Worm (Caenorhabditis elegans): ENCODE measurements around the gene C33D9.6.

ce11 chrIV:8743654-8744332, 34.2 kb downstream of the C33D9.6 start, which contains the start of gene F21D5.7:
- TF ChIP-seq F10E7.11 (tag; optimal IDR thresholded peaks at IDR 0.05) (no peak), F22D6.2 (tag; optimal IDR thresholded peaks at IDR 0.05) (no peak), lin-54 (GFP tag; optimal IDR thresholded peaks at IDR 0.05) (peak; percentile 89), snpc-1.3 (tag; optimal IDR thresholded peaks at IDR 0.05; ENCODE audit: insufficient read depth) (peak; percentile 34), Y95B8A.8 (GFP tag; IDR thresholded peaks at IDR 0.05) (no peak), nfyb-1 (GFP tag; IDR thresholded peaks at IDR 0.05) (peak; percentile 79), cebp-1 (GFP tag; IDR thresholded peaks at IDR 0.05) (peak; percentile 22; the same call in 1 of the 2 replicates), cebp-1 (tag; optimal IDR thresholded peaks at IDR 0.05) (peak; percentile 93), ama-1 (optimal IDR thresholded peaks at IDR 0.05) (no peak), ama-1 (GFP tag; optimal IDR thresholded peaks at IDR 0.05) (no peak), lsy-27 (tag; optimal IDR thresholded peaks at IDR 0.05; ENCODE audit: borderline replicate concordance, insufficient read depth) (no peak), F49E8.2 (tag; optimal IDR thresholded peaks at IDR 0.05; ENCODE audit: insufficient read depth) (no peak), B0019.2 (GFP tag; conservative IDR thresholded peaks at IDR 0.05) (no peak), rcor-1 (GFP tag; IDR thresholded peaks at IDR 0.05) (peak; percentile 27; the same call in 1 of the 2 replicates), F55B11.4 (tag; optimal IDR thresholded peaks at IDR 0.05; ENCODE audit: borderline replicate concordance, insufficient read depth) (no peak), sptf-2 (GFP tag; optimal IDR thresholded peaks at IDR 0.05) (no peak)
